Worm (Caenorhabditis elegans) whole organism, L2 larva: Measurements from ENCODE around the gene C25H3.3.

Experiments used
- aly-2 ChIP-seq: fragments of 150-350 bp; optimal IDR thresholded peaks from 2 replicates; lab custom pipeline; 2014; ENCODE audit warnings: missing biosample characterization, missing genetic modification characterization
- fos-1 ChIP-seq: fragments of 150-350 bp; optimal IDR thresholded peaks from 2 replicates; lab custom pipeline; 2014; ENCODE audit warnings: missing biosample characterization, missing genetic modification characterization
- lin-13 ChIP-seq: fragments of 150-350 bp; optimal IDR thresholded peaks from 2 replicates; lab custom pipeline; 2014; ENCODE audit warnings: missing biosample characterization, missing genetic modification reagents, missing genetic modification characterization
- lsy-2 ChIP-seq, 2 experiments: fragments of 150-350 bp in 1 of 2; sonication (generic microtip) in 1 of 2; optimal IDR thresholded peaks; 2 replicates each; lab custom pipeline; 2014 to 2017; ENCODE audit warnings: missing biosample characterization in 2 of 2, missing genetic modification characterization in 2 of 2
- mdl-1 ChIP-seq, 2 experiments: fragments of 150-350 bp in 1 of 2; sonication (generic microtip) in 1 of 2; optimal IDR thresholded peaks; 2 replicates each; lab custom pipeline; 2017; ENCODE audit warnings: missing biosample characterization in 2 of 2, missing genetic modification characterization in 2 of 2
- nhr-11 ChIP-seq: fragments of 150-350 bp; optimal IDR thresholded peaks from 2 replicates; lab custom pipeline; 2014; ENCODE audit warnings: missing biosample characterization, missing genetic modification characterization
- nhr-237 ChIP-seq: fragments of 150-350 bp; optimal IDR thresholded peaks from 2 replicates; lab custom pipeline; 2014; ENCODE audit warnings: missing biosample characterization, missing genetic modification characterization
- nhr-6 ChIP-seq: fragments of 150-350 bp; optimal IDR thresholded peaks from 2 replicates; lab custom pipeline; 2014; ENCODE audit warnings: missing biosample characterization, missing genetic modification characterization
- skn-1 ChIP-seq: sonication (generic microtip); optimal IDR thresholded peaks from 2 replicates; lab custom pipeline; 2017; ENCODE audit warnings: missing biosample characterization, missing genetic modification characterization
- unc-62 ChIP-seq: fragments of 150-350 bp; optimal IDR thresholded peaks from 2 replicates; lab custom pipeline; 2014; ENCODE audit warnings: missing biosample characterization, missing genetic modification reagents, missing genetic modification characterization
- zag-1 ChIP-seq: fragments of 150-350 bp; optimal IDR thresholded peaks from 2 replicates; lab custom pipeline; 2014; ENCODE audit warnings: missing biosample characterization, missing genetic modification characterization

ce11 chrII:5651426-5651825 lies 42.6 kb upstream of the C25H3.3 start:
- no peak for TF ChIP-seq lin-13 (GFP tag; lab: Kevin White, UChicago)
- no peak for TF ChIP-seq nhr-237 (tag; lab: Kevin White, UChicago)
- no peak for TF ChIP-seq nhr-11 (tag; lab: Kevin White, UChicago)
- TF ChIP-seq zag-1 (tag; lab: Kevin White, UChicago) = no peak
- TF ChIP-seq aly-2 (tag; lab: Kevin White, UChicago) = no peak
- TF ChIP-seq skn-1 (tag; lab: Kevin White, UChicago) = no peak
- no peak for TF ChIP-seq fos-1 (tag; lab: Kevin White, UChicago)
- TF ChIP-seq unc-62 (GFP tag; lab: Kevin White, UChicago) = no peak
- no peak for TF ChIP-seq nhr-6
- TF ChIP-seq mdl-1 (tag; optimal IDR thresholded peaks at IDR 0.05; lab: Kevin White, UChicago) = no peak
- no peak for TF ChIP-seq lsy-2 (tag; optimal IDR thresholded peaks at IDR 0.05; lab: Kevin White, UChicago)
